Fruit fly (Drosophila melanogaster): Measurements from ENCODE around the gene Pdf.

The Pdf gene

dm6 chr3R:26461226-26461805 lies 5.4 kb upstream of the Pdf start, which contains the start of gene CG5455 (continued):
- TF ChIP-seq nerfin-1 (tag; optimal IDR thresholded peaks at IDR 0.05), result no peak
- no peak for TF ChIP-seq ap (GFP tag; IDR thresholded peaks at IDR 0.05)
- TF ChIP-seq CG8281 (tag; optimal IDR thresholded peaks at IDR 0.05), result no peak
- TF ChIP-seq wor (GFP tag; IDR thresholded peaks at IDR 0.05), result no peak
- TF ChIP-seq CG4424 (GFP tag; optimal IDR thresholded peaks at IDR 0.05), result no peak
- 0 out of 2 replicates have a peak, but pooled peaks have one; percentile 20 for TF ChIP-seq CG31224 (GFP tag; IDR thresholded peaks at IDR 0.05)
- TF ChIP-seq gcm (GFP tag; optimal IDR thresholded peaks at IDR 0.05), result no peak
- no peak for TF ChIP-seq CG9817 (tag; optimal IDR thresholded peaks at IDR 0.05)
- TF ChIP-seq Dref (GFP tag; IDR thresholded peaks at IDR 0.05), result no peak
- no peak for TF ChIP-seq CG1832 (GFP tag; optimal IDR thresholded peaks at IDR 0.05)
- TF ChIP-seq CG4820 (GFP tag; optimal IDR thresholded peaks at IDR 0.05), result no peak
- TF ChIP-seq slp2 (GFP tag; optimal IDR thresholded peaks at IDR 0.05), result no peak
- no peak for TF ChIP-seq CG15601 (tag; optimal IDR thresholded peaks at IDR 0.05)
- peak; percentile 11 for TF ChIP-seq CG5180 (GFP tag; optimal IDR thresholded peaks at IDR 0.05)
- TF ChIP-seq CG31388 (GFP tag; optimal IDR thresholded peaks at IDR 0.05), result no peak
- TF ChIP-seq CHES-1-like (GFP tag; optimal IDR thresholded peaks at IDR 0.05), result peak; percentile 52
- no peak for TF ChIP-seq lola (GFP tag; optimal IDR thresholded peaks at IDR 0.05)
- peak; percentile 2 for TF ChIP-seq CG2712 (tag; optimal IDR thresholded peaks at IDR 0.05)
- no peak for TF ChIP-seq CG2889 (GFP tag; IDR thresholded peaks at IDR 0.05)
- no peak for TF ChIP-seq D19A (tag; optimal IDR thresholded peaks at IDR 0.05)
- peak; percentile 36; the same call in 1 of the 2 replicates for TF ChIP-seq seq (GFP tag; IDR thresholded peaks at IDR 0.05)
- no peak for TF ChIP-seq CG4854 (GFP tag; optimal IDR thresholded peaks at IDR 0.05)
- peak; percentile 64; the same call in 2 of the 3 replicates for TF ChIP-seq z (GFP tag; IDR thresholded peaks at IDR 0.05)
- no peak for TF ChIP-seq jumu (GFP tag; optimal IDR thresholded peaks at IDR 0.05)
- TF ChIP-seq kni (GFP tag; optimal IDR thresholded peaks at IDR 0.05), result no peak
- TF ChIP-seq Camta (GFP tag; optimal IDR thresholded peaks at IDR 0.05), result no peak
- TF ChIP-seq CG10565 (GFP tag; optimal IDR thresholded peaks at IDR 0.05), result no peak
- peak; percentile 83; the same call in 1 of the 2 replicates for TF ChIP-seq rib (GFP tag; IDR thresholded peaks at IDR 0.05)
- TF ChIP-seq CG10543 (GFP tag; optimal IDR thresholded peaks at IDR 0.05), result peak; percentile 93
- no peak for TF ChIP-seq CG8924 (tag; optimal IDR thresholded peaks at IDR 0.05)
- TF ChIP-seq CG30431 (GFP tag; optimal IDR thresholded peaks at IDR 0.05), result no peak
- no peak for TF ChIP-seq CG10274 (GFP tag; optimal IDR thresholded peaks at IDR 0.05)
- no peak for TF ChIP-seq sc (optimal IDR thresholded peaks at IDR 0.05)
- TF ChIP-seq sc (GFP tag; optimal IDR thresholded peaks at IDR 0.05), result no peak
- TF ChIP-seq CG14965 (GFP tag; optimal IDR thresholded peaks at IDR 0.05; ENCODE audit: borderline replicate concordance), result no peak
- TF ChIP-seq CG13775 (GFP tag; optimal IDR thresholded peaks at IDR 0.05), result no peak
- peak; percentile 76 for TF ChIP-seq Bgb (GFP tag; IDR thresholded peaks at IDR 0.05; ENCODE audit: partially characterized antibody)
- no peak for TF ChIP-seq Abd-B (GFP tag; optimal IDR thresholded peaks at IDR 0.05)
- peak; percentile 42 for TF ChIP-seq odd (GFP tag; optimal IDR thresholded peaks at IDR 0.05)
- no peak for TF ChIP-seq BEAF-32 (GFP tag; optimal IDR thresholded peaks at IDR 0.05)
- TF ChIP-seq CG2120 (GFP tag; optimal IDR thresholded peaks at IDR 0.05), result peak; percentile 41
- no peak for TF ChIP-seq disco-r (GFP tag; optimal IDR thresholded peaks at IDR 0.05)
- no peak for TF ChIP-seq CG7786 (GFP tag; optimal IDR thresholded peaks at IDR 0.05)
- TF ChIP-seq ssp (GFP tag; IDR thresholded peaks at IDR 0.05), result no peak
- TF ChIP-seq her (GFP tag; optimal IDR thresholded peaks at IDR 0.05), result peak; percentile 33
- TF ChIP-seq CG2202 (tag; optimal IDR thresholded peaks at IDR 0.05), result no peak
- no peak for TF ChIP-seq Ptx1 (GFP tag; IDR thresholded peaks at IDR 0.05)
- no peak for TF ChIP-seq Ssrp (tag; optimal IDR thresholded peaks at IDR 0.05)
- no peak for TF ChIP-seq CTCF (GFP tag; optimal IDR thresholded peaks at IDR 0.05)
- TF ChIP-seq CG17359 (tag; optimal IDR thresholded peaks at IDR 0.05), result no peak
- TF ChIP-seq HLH54F (GFP tag; optimal IDR thresholded peaks at IDR 0.05), result no peak

Data from whole organism, embryonic.